Fruit fly (Drosophila melanogaster): ENCODE measurements around the gene otu.
A peak's percentile ranks its signal among the peaks of the same experiment; 100 is the strongest.

otu gene

dm6 chrX:8499151-8499550 lies 9.8 kb upstream of the otu start (continued):
- TF ChIP-seq CG3919 (GFP tag; optimal IDR thresholded peaks at IDR 0.05) (no peak), Eip78C (GFP tag) (peak; percentile 54), lz (GFP tag; optimal IDR thresholded peaks at IDR 0.05) (no peak), salr (GFP tag; optimal IDR thresholded peaks at IDR 0.05) (no peak), achi (GFP tag; optimal IDR thresholded peaks at IDR 0.05) (peak; percentile 16)

- TF ChIP-seq CG7368 (GFP tag; optimal IDR thresholded peaks at IDR 0.05): no peak
- TF ChIP-seq CG34406 (GFP tag; optimal IDR thresholded peaks at IDR 0.05): peak; percentile 8
- TF ChIP-seq CG9139 (GFP tag; optimal IDR thresholded peaks at IDR 0.05): no peak
- TF ChIP-seq CG6792 (GFP tag; optimal IDR thresholded peaks at IDR 0.05): no peak
- TF ChIP-seq OdsH (GFP tag; optimal IDR thresholded peaks at IDR 0.05): peak; percentile 3
- TF ChIP-seq CG15336 (GFP tag; IDR thresholded peaks at IDR 0.05): 0 out of 2 replicates have a peak, but pooled peaks have one; percentile 22
- peak; percentile 9 for TF ChIP-seq CG31627 (GFP tag; optimal IDR thresholded peaks at IDR 0.05)
- TF ChIP-seq CG1621 (tag; optimal IDR thresholded peaks at IDR 0.05): no peak
- TF ChIP-seq Ets96B (tag; optimal IDR thresholded peaks at IDR 0.05): peak; percentile 16
- TF ChIP-seq Hr39 (GFP tag; optimal IDR thresholded peaks at IDR 0.05): peak; percentile 7
- peak; percentile 23 for TF ChIP-seq pdm3 (GFP tag; optimal IDR thresholded peaks at IDR 0.05)
- peak; percentile 50 for TF ChIP-seq svp (GFP tag)
- TF ChIP-seq CG11762 (GFP tag; optimal IDR thresholded peaks at IDR 0.05; ENCODE audit: insufficient read depth): no peak
- peak; percentile 7 for TF ChIP-seq CG10669 (GFP tag; optimal IDR thresholded peaks at IDR 0.05)
- TF ChIP-seq Sox14 (GFP tag; optimal IDR thresholded peaks at IDR 0.05): peak; percentile 37
- TF ChIP-seq Eip75B (GFP tag; optimal IDR thresholded peaks at IDR 0.05): peak; percentile 5
- peak; percentile 49 for TF ChIP-seq vri (GFP tag; optimal IDR thresholded peaks at IDR 0.05)
- peak; percentile 17 for TF ChIP-seq Met (GFP tag; optimal IDR thresholded peaks at IDR 0.05)
- no peak for TF ChIP-seq dac (GFP tag; optimal IDR thresholded peaks at IDR 0.05)
- no peak for TF ChIP-seq CG6854 (GFP tag; optimal IDR thresholded peaks at IDR 0.05)
- no peak for TF ChIP-seq CG8119 (GFP tag; IDR thresholded peaks at IDR 0.05)
- TF ChIP-seq Eip93F (GFP tag; optimal IDR thresholded peaks at IDR 0.05): no peak
- TF ChIP-seq Eip78C (GFP tag): peak; percentile 67
- no peak for TF ChIP-seq CG6276 (GFP tag; optimal IDR thresholded peaks at IDR 0.05)
- no peak for TF ChIP-seq CG3032 (tag; optimal IDR thresholded peaks at IDR 0.05)
- peak; percentile 31 for TF ChIP-seq esn (GFP tag; optimal IDR thresholded peaks at IDR 0.05)
- TF ChIP-seq topi (GFP tag; optimal IDR thresholded peaks at IDR 0.05): peak; percentile 10
- TF ChIP-seq CG3919 (GFP tag; optimal IDR thresholded peaks at IDR 0.05): peak; percentile 18
- TF ChIP-seq Hr4 (GFP tag; optimal IDR thresholded peaks at IDR 0.05): no peak
- peak; percentile 29 for TF ChIP-seq CG8632 (GFP tag; optimal IDR thresholded peaks at IDR 0.05)
- peak; percentile 20 for TF ChIP-seq cyc (GFP tag; optimal IDR thresholded peaks at IDR 0.05)
- peak; percentile 0 for TF ChIP-seq achi (GFP tag; optimal IDR thresholded peaks at IDR 0.05)
- peak; percentile 24 for TF ChIP-seq lz (GFP tag; optimal IDR thresholded peaks at IDR 0.05)
- no peak for TF ChIP-seq ss (GFP tag; optimal IDR thresholded peaks at IDR 0.05)
These were observed 8.4 kb upstream of the otu start for dm6 chrX:8497604-8498232.

dm6 chrX:8496362-8496761 lies 7.0 kb upstream of the otu start:
- TF ChIP-seq Ets21C (GFP tag; optimal IDR thresholded peaks at IDR 0.05) (no peak), achi (GFP tag; optimal IDR thresholded peaks at IDR 0.05) (no peak), CG6276 (GFP tag; optimal IDR thresholded peaks at IDR 0.05) (no peak), CG11902 (GFP tag; optimal IDR thresholded peaks at IDR 0.05) (no peak), Met (GFP tag; optimal IDR thresholded peaks at IDR 0.05) (no peak), ss (GFP tag; optimal IDR thresholded peaks at IDR 0.05) (no peak), CG6163 (GFP tag; IDR thresholded peaks at IDR 0.05) (no peak), vri (GFP tag; optimal IDR thresholded peaks at IDR 0.05) (no peak), Sox102F (GFP tag; optimal IDR thresholded peaks at IDR 0.05) (no peak), CG4318 (GFP tag; optimal IDR thresholded peaks at IDR 0.05) (no peak), CG3919 (GFP tag; optimal IDR thresholded peaks at IDR 0.05) (no peak), CG10669 (GFP tag; optimal IDR thresholded peaks at IDR 0.05) (no peak), fd59A (GFP tag; optimal IDR thresholded peaks at IDR 0.05) (no peak), CG10631 (GFP tag; optimal IDR thresholded peaks at IDR 0.05) (no peak), Sox14 (GFP tag; optimal IDR thresholded peaks at IDR 0.05) (no peak), cyc (GFP tag; optimal IDR thresholded peaks at IDR 0.05) (no peak), Hr4 (GFP tag; optimal IDR thresholded peaks at IDR 0.05) (no peak), CG6808 (GFP tag; optimal IDR thresholded peaks at IDR 0.05) (no peak), pdm3 (GFP tag; optimal IDR thresholded peaks at IDR 0.05) (no peak), CG7368 (GFP tag; optimal IDR thresholded peaks at IDR 0.05) (no peak)
